Fruit fly (Drosophila melanogaster) whole organism, wandering third instar larva: ENCODE results near the gene Cep97.
A peak's percentile ranks its signal among the peaks of the same experiment; 100 is the strongest.

Experiments used
- GATAd ChIP-seq: sonication (Bioruptor generic); optimal IDR thresholded peaks from 2 replicates; lab custom pipeline; 2016; ENCODE audit warnings: missing biosample characterization, missing genetic modification characterization
- HLH106 ChIP-seq: fragments of 200-800 bp; optimal IDR thresholded peaks from 3 replicates; lab custom pipeline; 2019; ENCODE audit warnings: missing biosample characterization, mild to moderate bottlenecking, missing genetic modification characterization, moderate library complexity
- Hr78 ChIP-seq: fragments of >200 bp; optimal IDR thresholded peaks from 2 replicates; lab custom pipeline; 2017; ENCODE audit warnings: missing biosample characterization, missing genetic modification characterization
- OdsH ChIP-seq: fragments of 200-800 bp; sonication (Bioruptor generic); optimal IDR thresholded peaks from 2 replicates; lab custom pipeline; 2016; ENCODE audit warnings: missing biosample characterization, mild to moderate bottlenecking, missing genetic modification characterization
- br ChIP-seq: fragments of 200-800 bp; sonication (Bioruptor generic); optimal IDR thresholded peaks from 2 replicates; lab custom pipeline; 2016; ENCODE audit warnings: missing biosample characterization, missing genetic modification characterization
- dsf ChIP-seq: sonication (Bioruptor generic); optimal IDR thresholded peaks from 2 replicates; lab custom pipeline; 2016; ENCODE audit warnings: missing biosample characterization, missing genetic modification characterization, borderline replicate concordance
- h ChIP-seq: fragments of 200-800 bp; sonication (Bioruptor generic); optimal IDR thresholded peaks from 3 replicates; lab custom pipeline; 2016; ENCODE audit warnings: missing biosample characterization, mild to moderate bottlenecking, missing genetic modification characterization
- jim ChIP-seq: fragments of 175-275, 200-325 bp; sonication (Bioruptor generic); optimal IDR thresholded peaks from 2 replicates; lab custom pipeline; 2016; ENCODE audit warnings: missing biosample characterization, mild to moderate bottlenecking, missing genetic modification characterization
- psq ChIP-seq: fragments of 200-800 bp; sonication (Bioruptor generic); optimal IDR thresholded peaks from 3 replicates; lab custom pipeline; 2017; ENCODE audit warnings: missing biosample characterization, mild to moderate bottlenecking, missing genetic modification characterization, moderate library complexity
- sage ChIP-seq: fragments of 200-800 bp; sonication (Bioruptor generic); optimal IDR thresholded peaks from 2 replicates; lab custom pipeline; 2016; ENCODE audit warnings: missing biosample characterization, mild to moderate bottlenecking, missing genetic modification characterization
- usp ChIP-seq: fragments of >200 bp; optimal IDR thresholded peaks from 2 replicates; lab custom pipeline; 2017; ENCODE audit warnings: missing biosample characterization, missing genetic modification characterization

- TF ChIP-seq HLH106 (tag; lab: Kevin White, UChicago) = peak; percentile 18
- TF ChIP-seq jim (GFP tag; lab: Kevin White, UChicago) = no peak
- TF ChIP-seq psq (GFP tag; lab: Kevin White, UChicago) = no peak
- no peak for TF ChIP-seq OdsH (GFP tag; lab: Kevin White, UChicago)
- no peak for TF ChIP-seq GATAd (GFP tag; lab: Kevin White, UChicago)
- no peak for TF ChIP-seq h (GFP tag; lab: Kevin White, UChicago)
- TF ChIP-seq sage (GFP tag; lab: Kevin White, UChicago) = no peak
- TF ChIP-seq br = no peak
- TF ChIP-seq Hr78 (GFP tag; lab: Kevin White, UChicago) = no peak
- no peak for TF ChIP-seq dsf (GFP tag; lab: Kevin White, UChicago)
- no peak for TF ChIP-seq usp (GFP tag; lab: Kevin White, UChicago)
Measured at dm6 chr2L:3847908-3848307, 19.6 kb upstream of the Cep97 start.
